Fruit fly (Drosophila melanogaster): Measurements from ENCODE around the gene CG31642.

dm6 chr2L:6078757-6079351 lies 39.5 kb upstream of the CG31642 start:
- TF ChIP-seq gl (tag; optimal IDR thresholded peaks at IDR 0.05) (peak; percentile 1), CG14655 (GFP tag; optimal IDR thresholded peaks at IDR 0.05) (no peak), EcR (GFP tag; optimal IDR thresholded peaks at IDR 0.05) (peak; percentile 100), CG10348 (GFP tag; IDR thresholded peaks at IDR 0.05) (no peak), CG8159 (tag; optimal IDR thresholded peaks at IDR 0.05) (no peak), CG34367 (tag; optimal IDR thresholded peaks at IDR 0.05) (no peak), CG15710 (tag; optimal IDR thresholded peaks at IDR 0.05) (no peak)
